Worm (Caenorhabditis elegans): Measurements from ENCODE around the gene pipp-4P.
A peak's percentile ranks its signal among the peaks of the same experiment; 100 is the strongest.

Gene pipp-4P

DNA sequence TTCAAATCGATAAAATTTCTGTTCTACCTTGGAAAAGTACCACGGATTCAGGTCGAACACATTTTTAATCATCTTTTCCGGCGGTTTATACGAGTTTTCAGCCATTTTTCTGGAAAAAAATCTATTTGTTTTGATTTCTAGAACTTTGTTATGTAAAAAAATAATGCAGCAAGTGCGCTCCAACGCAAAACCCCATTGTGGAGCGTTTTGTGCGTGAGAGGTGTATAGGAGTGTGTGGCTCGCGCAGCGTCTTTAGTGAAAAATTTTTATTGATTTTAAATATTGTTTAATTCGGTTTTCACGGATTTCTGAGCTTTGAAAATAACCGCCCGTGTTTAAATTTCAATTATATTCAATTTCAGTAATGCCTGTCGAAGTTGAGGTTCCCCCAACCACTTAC, 33.2 kb upstream of the pipp-4P start, which contains the start of gene Y71H2AM.20 (continued):
- TF ChIP-seq unc-62 (GFP tag; optimal IDR thresholded peaks at IDR 0.05) (no peak), nhr-129 (tag; optimal IDR thresholded peaks at IDR 0.05) (peak; percentile 94), mab-5 (tag; optimal IDR thresholded peaks at IDR 0.05) (peak; percentile 88), ztf-11 (tag; optimal IDR thresholded peaks at IDR 0.05) (no peak), blmp-1 (tag; optimal IDR thresholded peaks at IDR 0.05; ENCODE audit: insufficient read depth) (peak; percentile 60), nhr-10 (tag; optimal IDR thresholded peaks at IDR 0.05) (peak; percentile 38)

DNA sequence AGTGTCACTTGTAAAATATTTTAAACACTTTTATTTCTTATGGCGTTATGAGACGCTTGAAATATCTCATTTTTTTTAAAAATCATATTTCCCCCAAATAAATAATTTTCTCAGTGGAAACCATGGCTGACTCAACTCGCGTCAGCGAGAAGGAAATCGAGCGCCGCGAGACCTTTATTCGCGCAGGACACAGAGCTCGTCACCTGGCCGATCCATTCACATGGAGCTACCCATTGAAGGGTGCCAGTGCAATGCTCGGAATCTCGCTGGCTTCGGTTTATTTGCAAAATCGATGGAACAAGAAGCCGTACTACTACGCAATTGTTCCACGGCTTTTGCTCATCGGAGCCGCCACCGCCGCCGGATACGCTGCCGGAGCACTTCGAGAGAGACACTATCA, 32.3 kb upstream of the pipp-4P start, which contains the start of gene nduc-2:
nduc-2 (plus strand) TSS at position 113 of the 400 bp plus-strand sequence.
- TF ChIP-seq lsy-2 (tag; optimal IDR thresholded peaks at IDR 0.05) (peak in 1 of 2 experiments; percentile 13), F13H6.1 (tag; optimal IDR thresholded peaks at IDR 0.05) (no peak), sma-3 (GFP tag; optimal IDR thresholded peaks at IDR 0.05) (peak; percentile 29), ZK546.5 (tag; optimal IDR thresholded peaks at IDR 0.05) (no peak), mdl-1 (tag; optimal IDR thresholded peaks at IDR 0.05) (no peak)

DNA sequence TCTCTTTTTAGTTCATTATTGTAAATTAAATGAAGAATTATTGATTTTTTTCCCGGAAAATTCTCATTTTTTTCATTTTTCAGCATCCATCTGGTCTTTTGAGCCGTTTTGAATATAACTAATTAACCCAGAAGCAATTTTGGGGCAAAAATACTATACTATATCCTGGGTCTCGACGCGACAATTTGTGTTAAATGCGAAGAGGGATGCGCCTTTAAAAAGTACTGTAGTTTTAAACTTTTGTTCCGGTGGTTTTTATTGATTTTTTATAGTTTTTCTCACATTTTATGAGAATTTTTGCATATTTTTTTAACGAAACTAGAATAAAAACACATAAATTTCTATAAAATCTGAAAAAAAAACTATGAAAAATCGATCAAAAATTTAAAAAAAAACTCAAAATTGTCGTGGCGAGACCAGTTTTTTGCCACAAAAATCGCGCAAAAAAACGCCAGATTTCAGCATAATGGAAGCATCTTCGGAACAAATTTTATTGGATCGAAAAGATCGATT, 31.0 kb upstream of the pipp-4P start, which contains the start of gene tbcc-1:
tbcc-1 (plus strand) TSS at position 463 of the 513 bp plus-strand sequence.
- no peak for TF ChIP-seq elt-3 (tag; optimal IDR thresholded peaks at IDR 0.05)

ce11 chrIII:2794057-2794456, 25.0 kb upstream of the pipp-4P start:
- no peak for TF ChIP-seq blmp-1 (tag; optimal IDR thresholded peaks at IDR 0.05; ENCODE audit: insufficient read depth)
- TF ChIP-seq dmd-4 (tag; optimal IDR thresholded peaks at IDR 0.05): no peak
- no peak for TF ChIP-seq nhr-12 (tag; optimal IDR thresholded peaks at IDR 0.05)
- no peak for TF ChIP-seq ceh-82 (tag; optimal IDR thresholded peaks at IDR 0.05)
- no peak for TF ChIP-seq fos-1 (tag; optimal IDR thresholded peaks at IDR 0.05)
- no peak for TF ChIP-seq R02D3.7 (tag; optimal IDR thresholded peaks at IDR 0.05)
- no peak for TF ChIP-seq egl-27 (tag; optimal IDR thresholded peaks at IDR 0.05)
- no peak for TF ChIP-seq mab-5 (tag; optimal IDR thresholded peaks at IDR 0.05)
- no peak for TF ChIP-seq nhr-25 (tag; optimal IDR thresholded peaks at IDR 0.05)
- no peak for TF ChIP-seq sma-9 (GFP tag; optimal IDR thresholded peaks at IDR 0.05)
- no peak for TF ChIP-seq sma-9 (tag; optimal IDR thresholded peaks at IDR 0.05)
- TF ChIP-seq ztf-11 (tag; optimal IDR thresholded peaks at IDR 0.05): no peak

DNA sequence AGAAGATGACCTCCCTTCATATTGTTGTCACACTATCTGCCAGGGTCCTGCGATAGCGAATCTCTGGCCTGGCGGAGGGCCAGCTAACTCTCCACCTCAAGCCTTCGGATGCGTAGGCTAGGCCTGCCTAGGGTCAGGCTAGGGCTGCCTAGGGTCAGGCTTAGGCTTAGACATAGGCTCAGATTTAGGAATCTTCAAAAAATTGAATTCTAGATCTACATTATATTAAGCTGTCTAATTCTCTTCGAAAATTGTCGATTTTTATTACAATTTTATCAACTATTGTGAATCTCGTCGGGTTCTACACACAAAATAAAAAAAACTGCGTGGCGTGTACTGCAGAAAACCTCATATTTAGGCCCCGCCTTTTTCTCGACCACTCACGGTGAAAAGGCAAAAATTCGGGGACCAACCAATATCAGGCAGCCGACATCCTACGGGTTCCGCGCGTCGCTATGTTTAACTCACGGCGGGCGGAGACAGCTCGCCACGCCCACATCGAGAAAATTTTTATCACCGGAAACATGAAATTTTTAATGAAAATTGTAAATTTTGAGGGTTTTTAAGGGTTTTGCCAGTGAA, 23.5 kb upstream of the pipp-4P start:
- TF ChIP-seq peb-1 (tag; optimal IDR thresholded peaks at IDR 0.05): no peak
- no peak for TF ChIP-seq nhr-23 (tag; optimal IDR thresholded peaks at IDR 0.05)
- no peak for TF ChIP-seq unc-62 (GFP tag; optimal IDR thresholded peaks at IDR 0.05)
- TF ChIP-seq egl-27 (tag; optimal IDR thresholded peaks at IDR 0.05): no peak
- TF ChIP-seq fos-1 (tag; optimal IDR thresholded peaks at IDR 0.05): no peak
- TF ChIP-seq blmp-1 (tag; optimal IDR thresholded peaks at IDR 0.05; ENCODE audit: insufficient read depth): no peak
- no peak for TF ChIP-seq nhr-77 (tag; optimal IDR thresholded peaks at IDR 0.05)
- TF ChIP-seq lin-13 (GFP tag; optimal IDR thresholded peaks at IDR 0.05): no peak
- no peak for TF ChIP-seq skn-1 (tag; optimal IDR thresholded peaks at IDR 0.05)

DNA sequence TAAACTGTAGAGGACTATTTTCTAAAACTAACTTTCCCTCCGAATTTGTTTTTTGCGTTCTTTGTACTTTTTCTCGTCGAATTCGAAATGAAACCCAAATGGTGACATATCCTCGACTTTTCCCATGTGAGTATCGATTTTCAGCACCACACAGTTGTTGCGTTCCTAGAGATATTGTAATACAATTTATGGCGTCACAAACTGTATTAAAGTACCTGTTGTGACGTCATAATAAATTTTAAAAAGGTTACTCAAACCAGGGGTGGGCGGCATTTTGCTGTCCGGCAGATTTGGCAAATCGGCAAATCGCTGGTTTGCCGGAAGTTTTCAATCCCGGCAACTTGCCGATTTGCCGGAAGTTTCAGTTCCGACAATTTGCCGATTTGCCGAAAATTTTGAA, 18.3 kb upstream of the pipp-4P start:
- no peak for TF ChIP-seq ztf-1 (GFP tag; conservative IDR thresholded peaks at IDR 0.05)
- TF ChIP-seq nhr-11 (tag; optimal IDR thresholded peaks at IDR 0.05): no peak
- no peak for TF ChIP-seq dmd-4 (tag; optimal IDR thresholded peaks at IDR 0.05)
- TF ChIP-seq ZK546.5 (tag; optimal IDR thresholded peaks at IDR 0.05): no peak
- no peak for TF ChIP-seq R02D3.7 (tag; optimal IDR thresholded peaks at IDR 0.05)
- TF ChIP-seq skn-1 (tag; optimal IDR thresholded peaks at IDR 0.05): no peak
- no peak for TF ChIP-seq nhr-6 (tag; optimal IDR thresholded peaks at IDR 0.05)
- no peak for TF ChIP-seq nhr-237 (tag; optimal IDR thresholded peaks at IDR 0.05)
- TF ChIP-seq aly-2 (tag; optimal IDR thresholded peaks at IDR 0.05): no peak
- no peak for TF ChIP-seq ceh-82 (tag; optimal IDR thresholded peaks at IDR 0.05)
- TF ChIP-seq nhr-21 (tag; optimal IDR thresholded peaks at IDR 0.05): no peak
- TF ChIP-seq lin-13 (GFP tag; optimal IDR thresholded peaks at IDR 0.05): no peak
- TF ChIP-seq F13H6.1 (tag; optimal IDR thresholded peaks at IDR 0.05): no peak
- TF ChIP-seq sem-4 (tag; optimal IDR thresholded peaks at IDR 0.05): no peak
- TF ChIP-seq elt-3 (tag; optimal IDR thresholded peaks at IDR 0.05): no peak

Data from whole organism, L2 larva.